Worm (Caenorhabditis elegans) whole organism, dauer: ENCODE data around the gene slfl-5.

ENCODE experiments used
- unc-62 ChIP-seq: sonication (generic microtip); optimal IDR thresholded peaks from 2 replicates; lab custom pipeline; 2017; ENCODE audit warnings: missing biosample characterization, missing genetic modification reagents, missing genetic modification characterization

slfl-5 gene

DNA sequence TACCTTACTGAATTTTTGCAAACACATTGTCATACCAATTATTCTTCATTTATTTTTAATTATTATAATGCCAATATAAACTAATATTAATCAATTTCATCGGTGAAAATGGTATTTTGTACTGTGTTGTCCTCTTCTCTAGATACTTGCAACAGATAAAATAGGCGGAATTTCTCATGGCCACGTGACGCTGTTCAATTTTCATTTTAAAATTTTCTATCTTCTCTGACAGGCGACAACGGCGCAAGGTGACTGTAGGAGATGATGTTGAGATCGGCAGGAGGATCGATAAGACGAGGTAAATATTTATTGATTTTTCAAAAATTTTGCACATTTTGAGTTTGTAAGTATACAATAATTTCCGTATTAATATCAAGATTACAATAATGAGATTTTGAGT, 50.6 kb downstream of the slfl-5 start, which contains the start of gene ogdh-2:
ogdh-2 (plus strand) TSS at position 233 of the 400 bp plus-strand sequence.
- TF ChIP-seq unc-62, result no peak

DNA sequence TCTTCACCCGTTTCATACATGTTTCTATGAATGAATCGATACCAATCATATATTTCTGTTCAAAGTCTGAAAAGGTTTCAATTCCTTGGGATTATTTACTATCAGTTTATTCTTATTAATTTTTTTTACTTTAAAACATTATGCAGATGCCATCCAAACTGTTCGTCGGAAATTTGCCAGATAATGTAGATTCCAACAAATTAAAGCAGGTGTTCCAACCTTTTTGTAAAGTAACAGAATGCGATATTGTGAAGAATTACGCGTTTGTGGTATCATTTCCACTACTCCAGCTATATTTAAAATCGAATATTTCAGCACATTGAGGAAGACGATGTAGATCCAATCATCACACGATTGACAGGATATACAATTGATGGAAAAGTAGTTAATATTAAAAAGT, 52.7 kb downstream of the slfl-5 start, which contains the start of gene rnp-1:
rnp-1 (plus strand) TSS at position 145 of the 400 bp plus-strand sequence.
- no peak for TF ChIP-seq unc-62
